Worm (Caenorhabditis elegans) whole organism, young adult: Measurements from ENCODE around the gene fut-4.

ENCODE experiments used
- B0261.1 ChIP-seq: sonication (generic microtip); optimal IDR thresholded peaks from 2 replicates; lab custom pipeline; 2016; ENCODE audit warnings: mild to moderate bottlenecking, missing genetic modification characterization, moderate library complexity, missing compliant biosample characterization
- F52B5.7 ChIP-seq: sonication (generic microtip); optimal IDR thresholded peaks from 2 replicates; lab custom pipeline; 2016; ENCODE audit warnings: mild to moderate bottlenecking, missing genetic modification characterization, missing compliant biosample characterization
- F57A8.1 ChIP-seq: fragments of 200-800 bp; sonication (Bioruptor generic); optimal IDR thresholded peaks from 2 replicates; lab custom pipeline; 2018; ENCODE audit warnings: mild to moderate bottlenecking, missing genetic modification characterization, moderate library complexity, missing compliant biosample characterization
- F57C9.4 ChIP-seq: sonication (generic microtip); optimal IDR thresholded peaks from 2 replicates; lab custom pipeline; 2017; ENCODE audit warnings: mild to moderate bottlenecking, missing genetic modification characterization, missing compliant biosample characterization
- K11D2.4 ChIP-seq: fragments of 200-800 bp; sonication (Bioruptor generic); IDR thresholded peaks from 2 replicates; pipeline ENCODE4 v1.3.6; 2022; ENCODE audit warnings: missing genetic modification reagents, missing genetic modification characterization, missing compliant biosample characterization
- T07F8.4 ChIP-seq: sonication (generic microtip); optimal IDR thresholded peaks from 2 replicates; lab custom pipeline; 2016; ENCODE audit warnings: mild to moderate bottlenecking, missing genetic modification characterization, moderate library complexity, missing compliant biosample characterization
- Y67H2A.10 ChIP-seq: fragments of 200-800 bp; sonication (Bioruptor generic); conservative IDR thresholded peaks from 2 replicates; pipeline ENCODE4 v1.3.6; 2022; ENCODE audit warnings: missing genetic modification reagents, missing genetic modification characterization, missing compliant biosample characterization
- Y79H2A.3 ChIP-seq: fragments of 200-800 bp; sonication (Bioruptor generic); conservative IDR thresholded peaks from 2 replicates; pipeline ENCODE4 v1.3.6; 2022; ENCODE audit warnings: missing genetic modification reagents, missing genetic modification characterization, missing compliant biosample characterization
- Y95B8A.8 ChIP-seq: fragments of 200-800 bp; sonication (Bioruptor generic); IDR thresholded peaks from 2 replicates; pipeline ENCODE4 v1.3.6; 2022; ENCODE audit warnings: missing genetic modification reagents, missing genetic modification characterization, missing compliant biosample characterization
- ZK185.1 ChIP-seq: sonication (generic microtip); optimal IDR thresholded peaks from 2 replicates; lab custom pipeline; 2016; ENCODE audit warnings: mild to moderate bottlenecking, missing genetic modification characterization, missing compliant biosample characterization; ENCODE audit not compliant: poor library complexity, severe bottlenecking
- akir-1 ChIP-seq: fragments of 200-800 bp; sonication (Bioruptor generic); optimal IDR thresholded peaks from 2 replicates; lab custom pipeline; 2018; ENCODE audit warnings: mild to moderate bottlenecking, missing genetic modification characterization, moderate library complexity, missing compliant biosample characterization
- ama-1 ChIP-seq, 3 experiments: fragments of 150-350 bp in 1 of 3; sonication (generic microtip) in 2 of 3; optimal IDR thresholded peaks; 2 replicates each; lab custom pipeline; 2014 to 2018; ENCODE audit warnings: missing biosample characterization in 2 of 3, missing genetic modification characterization in 2 of 3, missing genetic modification reagents in 2 of 3
- attf-3 ChIP-seq: fragments of 200-800 bp; sonication (Bioruptor generic); conservative IDR thresholded peaks from 2 replicates; pipeline ENCODE4 v1.3.6; 2022; ENCODE audit warnings: missing genetic modification reagents, missing genetic modification characterization, missing compliant biosample characterization
- attf-5 ChIP-seq: fragments of 200-800 bp; sonication (Bioruptor generic); optimal IDR thresholded peaks from 2 replicates; lab custom pipeline; 2018; ENCODE audit warnings: mild to moderate bottlenecking, missing genetic modification characterization, missing compliant biosample characterization
- bed-2 ChIP-seq: fragments of 200-800 bp; sonication (Bioruptor generic); IDR thresholded peaks from 2 replicates; pipeline ENCODE4 v1.3.6; 2022; ENCODE audit warnings: missing genetic modification reagents, missing genetic modification characterization, missing compliant biosample characterization
- cebp-2 ChIP-seq: fragments of 200-800 bp; sonication (Bioruptor generic); IDR thresholded peaks from 2 replicates; pipeline ENCODE4 v1.3.6; 2022; ENCODE audit warnings: missing genetic modification characterization, missing compliant biosample characterization
- ceh-40 ChIP-seq: fragments of 200-800 bp; sonication (Bioruptor generic); IDR thresholded peaks from 2 replicates; pipeline ENCODE4 v1.3.6; 2022; ENCODE audit warnings: missing genetic modification characterization, missing compliant biosample characterization
- ceh-79 ChIP-seq: sonication (generic microtip); optimal IDR thresholded peaks from 2 replicates; lab custom pipeline; 2017; ENCODE audit warnings: mild to moderate bottlenecking, missing genetic modification characterization, missing compliant biosample characterization
- die-1 ChIP-seq: sonication (generic microtip); optimal IDR thresholded peaks from 2 replicates; lab custom pipeline; 2016; ENCODE audit warnings: missing genotype, mild to moderate bottlenecking, missing genetic modification characterization, missing compliant biosample characterization
- dpff-1 ChIP-seq: sonication (generic microtip); optimal IDR thresholded peaks from 2 replicates; lab custom pipeline; 2017; ENCODE audit warnings: mild to moderate bottlenecking, missing genetic modification characterization, missing compliant biosample characterization
- dpl-1 ChIP-seq: fragments of 150-350 bp; optimal IDR thresholded peaks from 2 replicates; lab custom pipeline; 2014; ENCODE audit warnings: missing biosample characterization, missing genetic modification reagents, missing genetic modification characterization
- ekl-4 ChIP-seq: fragments of 200-800 bp; sonication (Bioruptor generic); IDR thresholded peaks from 2 replicates; pipeline ENCODE4 v1.3.6; 2022; ENCODE audit warnings: missing genetic modification reagents, missing genetic modification characterization, missing compliant biosample characterization
- gei-17 ChIP-seq: fragments of 200-800 bp; sonication (Bioruptor generic); optimal IDR thresholded peaks from 2 replicates; lab custom pipeline; 2018; ENCODE audit warnings: mild to moderate bottlenecking, missing genetic modification characterization, missing compliant biosample characterization
- him-1 ChIP-seq: sonication (generic microtip); optimal IDR thresholded peaks from 2 replicates; lab custom pipeline; 2016; ENCODE audit warnings: missing genotype, missing genetic modification reagents, missing genetic modification characterization, missing compliant biosample characterization
- hmg-1.2 ChIP-seq: fragments of 200-800 bp; sonication (Bioruptor generic); IDR thresholded peaks from 2 replicates; pipeline ENCODE4 v1.3.6; 2022; ENCODE audit warnings: missing genetic modification reagents, missing genetic modification characterization, missing compliant biosample characterization
- lag-1 ChIP-seq: fragments of 200-800 bp; sonication (Bioruptor generic); IDR thresholded peaks from 2 replicates; pipeline ENCODE4 v1.3.6; 2022; ENCODE audit warnings: missing genetic modification reagents, missing genetic modification characterization, missing compliant biosample characterization
- let-607 ChIP-seq, 2 experiments: fragments of 200-800 bp in 1 of 2; sonication (Bioruptor generic) in 1 of 2; sonication (generic microtip) in 1 of 2; optimal IDR thresholded peaks; 2 replicates each; lab custom pipeline; 2016 to 2018; ENCODE audit warnings: mild to moderate bottlenecking in 2 of 2, missing compliant biosample characterization in 2 of 2, missing genetic modification characterization in 2 of 2, moderate library complexity in 2 of 2, missing genotype in 1 of 2
- mel-28 ChIP-seq: sonication (generic microtip); optimal IDR thresholded peaks from 2 replicates; lab custom pipeline; 2016; ENCODE audit warnings: borderline replicate concordance, mild to moderate bottlenecking, missing genetic modification characterization, missing compliant biosample characterization
- nfya-2 ChIP-seq: fragments of 200-800 bp; sonication (Bioruptor generic); IDR thresholded peaks from 2 replicates; pipeline ENCODE4 v1.3.6; 2022; ENCODE audit warnings: missing genetic modification reagents, missing genetic modification characterization, missing compliant biosample characterization
- nfyb-1 ChIP-seq: fragments of 200-800 bp; sonication (Bioruptor generic); IDR thresholded peaks from 2 replicates; pipeline ENCODE4 v1.3.6; 2022; ENCODE audit warnings: missing genetic modification reagents, missing genetic modification characterization, missing compliant biosample characterization
- nhr-27 ChIP-seq: fragments of 200-800 bp; sonication (Bioruptor generic); optimal IDR thresholded peaks from 2 replicates; lab custom pipeline; 2018; ENCODE audit warnings: mild to moderate bottlenecking, missing genetic modification characterization, moderate library complexity, missing compliant biosample characterization
- nhr-90 ChIP-seq: sonication (generic microtip); optimal IDR thresholded peaks from 2 replicates; lab custom pipeline; 2016; ENCODE audit warnings: missing genotype, mild to moderate bottlenecking, missing genetic modification characterization, missing compliant biosample characterization
- rpc-1 ChIP-seq, 2 experiments: fragments of 150-350 bp in 1 of 2; sonication (generic microtip) in 1 of 2; optimal IDR thresholded peaks; 2 replicates each; lab custom pipeline; 2014 to 2018; ENCODE audit warnings: missing biosample characterization in 1 of 2, missing genetic modification characterization in 1 of 2, missing genetic modification reagents in 1 of 2, missing genotype in 1 of 2
- snpc-4 ChIP-seq, 5 experiments: fragments of 150-350 bp in 1 of 5; sonication (generic microtip) in 4 of 5; optimal IDR thresholded peaks; 2 replicates each; lab custom pipeline; 2014 to 2018; ENCODE audit warnings: missing genetic modification characterization in 5 of 5, missing biosample characterization in 3 of 5, antibody characterized with exemption in 2 of 5, mild to moderate bottlenecking in 2 of 5, missing compliant biosample characterization in 2 of 5, missing genotype in 2 of 5, moderate library complexity in 2 of 5, missing genetic modification reagents in 1 of 5
- ztf-26 ChIP-seq: sonication (generic microtip); optimal IDR thresholded peaks from 2 replicates; lab custom pipeline; 2017; ENCODE audit warnings: missing genetic modification characterization, missing compliant biosample characterization

fut-4 gene

DNA sequence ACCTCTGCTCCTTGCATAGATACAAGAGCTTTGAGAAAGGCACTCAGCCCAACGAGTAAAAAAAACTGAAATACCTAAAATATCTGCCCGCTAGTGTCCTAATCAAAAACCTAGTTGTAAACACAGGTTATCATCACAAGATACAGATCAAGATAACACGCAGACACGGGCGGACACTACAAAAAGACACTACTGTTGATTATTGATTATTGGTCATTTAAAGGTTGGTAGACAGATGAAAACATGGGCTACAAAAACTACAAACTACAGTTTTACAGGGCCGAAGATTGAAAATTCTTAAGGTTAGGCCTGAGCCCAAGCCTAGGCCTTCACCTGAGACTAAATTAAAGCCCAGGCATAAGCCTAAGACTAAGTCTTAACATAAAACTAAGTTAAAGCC, 36.5 kb upstream of the fut-4 start:
- TF ChIP-seq K11D2.4 (no peak), cebp-2 (GFP tag; lab: Robert Waterston, UW) (no peak), ZK185.1 (tag; lab: Kevin White, UChicago) (no peak), let-607 (tag; optimal IDR thresholded peaks at IDR 0.05; lab: Kevin White, UChicago) (no peak), akir-1 (no peak), die-1 (tag; lab: Kevin White, UChicago) (no peak), dpff-1 (tag; lab: Kevin White, UChicago) (no peak), lag-1 (GFP tag; lab: Robert Waterston, UW) (no peak), ceh-40 (GFP tag; lab: Robert Waterston, UW) (no peak), him-1 (tag; lab: Kevin White, UChicago) (no peak), F52B5.7 (tag; lab: Kevin White, UChicago) (no peak), ama-1 (optimal IDR thresholded peaks at IDR 0.05; lab: Kevin White, UChicago) (no peak), ama-1 (GFP tag; optimal IDR thresholded peaks at IDR 0.05; lab: Kevin White, UChicago) (no peak)

- no peak for TF ChIP-seq nfyb-1
- no peak for TF ChIP-seq Y79H2A.3 (GFP tag; lab: Robert Waterston, UW)
- TF ChIP-seq snpc-4 (GFP tag; optimal IDR thresholded peaks at IDR 0.05; lab: Kevin White, UChicago), result no peak
- no peak for TF ChIP-seq snpc-4 (tag; optimal IDR thresholded peaks at IDR 0.05; lab: Kevin White, UChicago)
- no peak for TF ChIP-seq Y95B8A.8 (GFP tag; lab: Robert Waterston, UW)
- TF ChIP-seq ztf-26 (tag; lab: Kevin White, UChicago), result no peak
- no peak for TF ChIP-seq F57C9.4 (tag; lab: Kevin White, UChicago)
- no peak for TF ChIP-seq B0261.1
- no peak for TF ChIP-seq dpl-1
- no peak for TF ChIP-seq Y67H2A.10
- TF ChIP-seq attf-3 (GFP tag; lab: Robert Waterston, UW), result no peak
- no peak for TF ChIP-seq him-1 (tag; lab: Kevin White, UChicago)
- no peak for TF ChIP-seq rpc-1 (optimal IDR thresholded peaks at IDR 0.05; lab: Kevin White, UChicago)
- TF ChIP-seq rpc-1 (tag; optimal IDR thresholded peaks at IDR 0.05; lab: Kevin White, UChicago), result no peak
- no peak for TF ChIP-seq lag-1 (GFP tag; lab: Robert Waterston, UW)
Measured at ce11 chrII:2857559-2857958, 35.2 kb upstream of the fut-4 start.

DNA sequence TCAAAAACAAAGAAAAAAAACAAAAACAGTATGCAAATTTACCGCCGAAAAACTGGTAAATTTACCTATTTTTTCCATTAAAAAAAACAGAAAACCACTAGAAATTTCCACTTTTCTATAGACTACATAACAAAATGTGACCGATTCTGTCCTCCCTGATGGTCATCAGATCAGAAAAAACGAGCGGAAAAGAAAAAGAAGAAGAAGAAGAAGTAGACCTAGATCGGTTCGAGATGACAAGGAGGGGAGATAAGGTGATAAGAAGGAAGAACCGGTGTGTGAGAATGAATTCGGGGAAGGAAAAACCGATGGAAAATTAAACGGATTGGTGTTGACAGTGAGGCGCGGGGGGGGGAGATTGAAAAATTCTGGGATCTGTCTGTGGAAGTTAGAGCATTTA, 33.8 kb upstream of the fut-4 start:
- TF ChIP-seq bed-2 (no peak), die-1 (tag; lab: Kevin White, UChicago) (no peak), attf-5 (no peak), mel-28 (no peak), T07F8.4 (tag; lab: Kevin White, UChicago) (no peak), nfya-2 (GFP tag; lab: Robert Waterston, UW) (no peak), gei-17 (GFP tag; lab: Kevin White, UChicago) (no peak)

DNA sequence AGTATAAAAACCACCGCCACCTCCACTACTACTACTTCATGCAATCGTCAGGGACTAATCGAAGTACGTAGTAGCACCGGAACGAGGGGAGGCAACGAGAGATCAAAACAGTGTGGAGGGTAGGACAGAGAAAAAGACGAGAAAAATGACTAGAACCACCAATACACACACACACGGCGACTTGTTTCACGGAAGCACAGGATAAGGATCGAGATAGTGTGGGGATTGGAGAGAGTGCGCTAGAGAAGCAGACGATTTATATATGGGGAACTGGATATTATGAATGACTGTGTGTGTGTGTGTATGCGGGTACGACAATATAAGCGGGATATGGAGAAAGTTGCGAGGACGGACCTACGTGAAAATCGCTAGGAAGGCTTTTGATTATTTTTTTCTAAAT, 32.5 kb upstream of the fut-4 start:
- peak; percentile 36; the same call in 1 of the 2 replicates for TF ChIP-seq hmg-1.2 (GFP tag; lab: Robert Waterston, UW)
- no peak for TF ChIP-seq ekl-4 (GFP tag; lab: Robert Waterston, UW)
- no peak for TF ChIP-seq nhr-90 (tag; lab: Kevin White, UChicago)
- no peak for TF ChIP-seq nhr-27 (tag; lab: Kevin White, UChicago)
- TF ChIP-seq ceh-79 (tag; lab: Kevin White, UChicago), result no peak
- TF ChIP-seq F57A8.1 (GFP tag; lab: Kevin White, UChicago), result no peak
- TF ChIP-seq, all 124 proteins: peak for 1
